Worm (Caenorhabditis elegans) whole organism, L4 larva: ENCODE results near the gene tnc-2.
"Not testable (repeated sequence)": the region's sequence is repeated elsewhere in the genome, so short reads cannot be mapped to it uniquely, and the experiment has no call there.

Source experiments
- D1046.2 ChIP-seq: fragments of 200-800 bp; sonication (Bioruptor generic); IDR thresholded peaks from 2 replicates; pipeline ENCODE4 v1.3.6; 2022; ENCODE audit warnings: missing genetic modification characterization, missing compliant biosample characterization
- F44E2.7 ChIP-seq: fragments of 200-800 bp; sonication (Bioruptor generic); IDR thresholded peaks from 2 replicates; pipeline ENCODE4 v2.1.2; 2022; ENCODE audit warnings: missing genetic modification characterization, missing compliant biosample characterization
- F49E8.2 ChIP-seq: sonication (generic microtip); optimal IDR thresholded peaks from 2 replicates; lab custom pipeline; 2016; ENCODE audit warnings: missing compliant biosample characterization, mild to moderate bottlenecking, missing genetic modification characterization, borderline replicate concordance
- T20F7.1 ChIP-seq: fragments of 200-800 bp; sonication (Bioruptor generic); optimal IDR thresholded peaks from 2 replicates; lab custom pipeline; 2018; ENCODE audit warnings: mild to moderate bottlenecking, missing genetic modification characterization, missing compliant biosample characterization
- T26A8.4 ChIP-seq: fragments of 200-800 bp; sonication (Bioruptor generic); IDR thresholded peaks from 2 replicates; pipeline ENCODE4 v1.3.6; 2022; ENCODE audit warnings: missing genetic modification characterization, missing compliant biosample characterization
- Y105C5A.15 ChIP-seq: fragments of 200-800 bp; sonication (Bioruptor generic); IDR thresholded peaks from 2 replicates; pipeline ENCODE4 v1.3.6; 2022; ENCODE audit warnings: missing genetic modification characterization, missing compliant biosample characterization
- Y48G9A.11 ChIP-seq: fragments of 200-800 bp; sonication (Bioruptor generic); IDR thresholded peaks from 2 replicates; pipeline ENCODE4 v1.3.6; 2022; ENCODE audit warnings: missing genetic modification reagents, missing genetic modification characterization, missing compliant biosample characterization
- Y75B8A.6 ChIP-seq: fragments of 200-800 bp; sonication (Bioruptor generic); IDR thresholded peaks from 2 replicates; pipeline ENCODE4 v1.3.6; 2022; ENCODE audit warnings: missing genetic modification reagents, missing genetic modification characterization, missing compliant biosample characterization
- aha-1 ChIP-seq: fragments of 150-350 bp; peaks from one replicate; lab custom pipeline; 2014; ENCODE audit warnings: missing biosample characterization, missing genetic modification characterization
- ces-1 ChIP-seq: fragments of 150-350 bp; sonication (generic microtip); optimal IDR thresholded peaks from 4 replicates; lab custom pipeline; 2014; ENCODE audit warnings: missing biosample characterization, missing genetic modification reagents, missing genetic modification characterization
- cey-2 ChIP-seq: sonication (generic microtip); optimal IDR thresholded peaks from 3 replicates; lab custom pipeline; 2017; ENCODE audit warnings: missing genetic modification characterization, mild to moderate bottlenecking, missing compliant biosample characterization, antibody characterized with exemption, borderline replicate concordance; ENCODE audit not compliant: insufficient read depth
- daf-16 ChIP-seq, 3 experiments: sonication (generic microtip); optimal IDR thresholded peaks; 2 replicates each; lab custom pipeline; 2016 to 2017; ENCODE audit warnings: missing genetic modification characterization in 3 of 3, missing genetic modification reagents in 3 of 3, mild to moderate bottlenecking in 2 of 3, missing compliant biosample characterization in 2 of 3, missing biosample characterization in 1 of 3, moderate library complexity in 1 of 3
- dmd-6 ChIP-seq: fragments of 200-800 bp; sonication (Bioruptor generic); IDR thresholded peaks from 2 replicates; pipeline ENCODE4 v1.3.6; 2022; ENCODE audit warnings: missing genetic modification reagents, missing genetic modification characterization, missing compliant biosample characterization
- dmd-8 ChIP-seq: fragments of 200-800 bp; sonication (Bioruptor generic); IDR thresholded peaks from 2 replicates; pipeline ENCODE4 v1.3.6; 2022; ENCODE audit warnings: missing genetic modification characterization, missing compliant biosample characterization
- dmd-9 ChIP-seq: fragments of 200-800 bp; sonication (Bioruptor generic); IDR thresholded peaks from 2 replicates; pipeline ENCODE4 v1.3.6; 2022; ENCODE audit warnings: missing genetic modification reagents, missing genetic modification characterization, missing compliant biosample characterization
- dve-1 ChIP-seq: sonication (generic microtip); optimal IDR thresholded peaks from 2 replicates; lab custom pipeline; 2017; ENCODE audit warnings: antibody characterized with exemption, mild to moderate bottlenecking, missing genetic modification characterization, missing compliant biosample characterization; ENCODE audit not compliant: insufficient read depth
- fkh-10 ChIP-seq: fragments of 150-350 bp; optimal IDR thresholded peaks from 2 replicates; lab custom pipeline; 2014; ENCODE audit warnings: missing biosample characterization, missing genetic modification reagents, missing genetic modification characterization
- hlh-11 ChIP-seq: fragments of 200-800 bp; sonication (Bioruptor generic); optimal IDR thresholded peaks from 2 replicates; lab custom pipeline; 2018; ENCODE audit warnings: mild to moderate bottlenecking, missing genetic modification characterization, missing compliant biosample characterization
- hlh-30 ChIP-seq: sonication (generic microtip); optimal IDR thresholded peaks from 2 replicates; lab custom pipeline; 2017; ENCODE audit warnings: antibody characterized with exemption, mild to moderate bottlenecking, missing genetic modification characterization, missing compliant biosample characterization; ENCODE audit not compliant: insufficient read depth
- lin-13 ChIP-seq: fragments of 150-350 bp; optimal IDR thresholded peaks from 2 replicates; lab custom pipeline; 2014; ENCODE audit warnings: missing biosample characterization, missing genetic modification reagents, missing genetic modification characterization
- lin-39 ChIP-seq: fragments of 150-350 bp; optimal IDR thresholded peaks from 2 replicates; lab custom pipeline; 2014; ENCODE audit warnings: missing biosample characterization, missing genetic modification reagents, missing genetic modification characterization
- lsy-2 ChIP-seq, 2 experiments: fragments of 150-350 bp in 1 of 2; sonication (generic microtip) in 1 of 2; optimal IDR thresholded peaks; 2 replicates each; lab custom pipeline; 2014 to 2017; ENCODE audit warnings: missing biosample characterization in 2 of 2, missing genetic modification characterization in 2 of 2
- madf-9 ChIP-seq: fragments of 200-800 bp; sonication (Bioruptor generic); conservative IDR thresholded peaks from 2 replicates; pipeline ENCODE4 v1.3.6; 2022; ENCODE audit warnings: missing genetic modification reagents, missing genetic modification characterization, missing compliant biosample characterization
- mdl-1 ChIP-seq, 2 experiments: fragments of 150-350 bp in 1 of 2; sonication (generic microtip) in 1 of 2; optimal IDR thresholded peaks; 2 replicates each; lab custom pipeline; 2014 to 2017; ENCODE audit warnings: missing biosample characterization in 2 of 2, missing genetic modification characterization in 2 of 2
- mxl-3 ChIP-seq: fragments of 200-800 bp; sonication (Bioruptor generic); optimal IDR thresholded peaks from 2 replicates; lab custom pipeline; 2018; ENCODE audit warnings: mild to moderate bottlenecking, missing genetic modification characterization, missing compliant biosample characterization
- nhr-10 ChIP-seq: fragments of 150-350 bp; optimal IDR thresholded peaks from 2 replicates; lab custom pipeline; 2014; ENCODE audit warnings: missing biosample characterization, missing genetic modification characterization
- nhr-11 ChIP-seq: fragments of 150-350 bp; optimal IDR thresholded peaks from 2 replicates; lab custom pipeline; 2014; ENCODE audit warnings: missing biosample characterization, missing genetic modification characterization
- nhr-28 ChIP-seq: fragments of 150-350 bp; optimal IDR thresholded peaks from 2 replicates; lab custom pipeline; 2014; ENCODE audit warnings: missing biosample characterization, missing genetic modification characterization
- nhr-48 ChIP-seq: sonication (generic microtip); optimal IDR thresholded peaks from 2 replicates; lab custom pipeline; 2016; ENCODE audit warnings: mild to moderate bottlenecking, missing genetic modification characterization, missing compliant biosample characterization
- nhr-77 ChIP-seq: fragments of 150-350 bp; optimal IDR thresholded peaks from 2 replicates; lab custom pipeline; 2014; ENCODE audit warnings: missing biosample characterization, missing genetic modification characterization
- pqm-1 ChIP-seq: sonication (generic microtip); optimal IDR thresholded peaks from 2 replicates; lab custom pipeline; 2017; ENCODE audit warnings: missing biosample characterization, missing genetic modification characterization
- snpc-4 ChIP-seq: fragments of 150-350 bp; optimal IDR thresholded peaks from 2 replicates; lab custom pipeline; 2014; ENCODE audit warnings: missing biosample characterization, missing genetic modification characterization
- tra-1 ChIP-seq: fragments of 200-800 bp; sonication (Bioruptor generic); IDR thresholded peaks from 2 replicates; pipeline ENCODE4 v1.3.6; 2022; ENCODE audit warnings: missing genetic modification reagents, missing genetic modification characterization, missing compliant biosample characterization
- unc-62 ChIP-seq, 3 experiments: fragments of 150-350 bp in 1 of 3; sonication (generic microtip); optimal IDR thresholded peaks in 2 of 3; peaks in 1 of 3; 1 replicate in 1 of 3; 2 replicates in 2 of 3; lab custom pipeline; 2014 to 2017; ENCODE audit warnings: missing biosample characterization in 3 of 3, missing genetic modification characterization in 3 of 3, missing genetic modification reagents in 3 of 3, missing genotype in 1 of 3
- vab-7 ChIP-seq: fragments of 200-800 bp; sonication (Bioruptor generic); IDR thresholded peaks from 2 replicates; pipeline ENCODE4 v1.3.6; 2022; ENCODE audit warnings: missing genetic modification reagents, missing genetic modification characterization, missing compliant biosample characterization
- zfp-2 ChIP-seq: sonication (generic microtip); optimal IDR thresholded peaks from 2 replicates; lab custom pipeline; 2016; ENCODE audit warnings: mild to moderate bottlenecking, missing genetic modification characterization, missing compliant biosample characterization
- zfp-3 ChIP-seq: fragments of 200-800 bp; sonication (Bioruptor generic); conservative IDR thresholded peaks from 2 replicates; pipeline ENCODE4 v1.3.6; 2022; ENCODE audit warnings: missing genetic modification reagents, missing genetic modification characterization, missing compliant biosample characterization
- ztf-11 ChIP-seq: fragments of 150-350 bp; optimal IDR thresholded peaks from 2 replicates; lab custom pipeline; 2014; ENCODE audit warnings: missing biosample characterization, missing genetic modification characterization

Gene tnc-2

DNA sequence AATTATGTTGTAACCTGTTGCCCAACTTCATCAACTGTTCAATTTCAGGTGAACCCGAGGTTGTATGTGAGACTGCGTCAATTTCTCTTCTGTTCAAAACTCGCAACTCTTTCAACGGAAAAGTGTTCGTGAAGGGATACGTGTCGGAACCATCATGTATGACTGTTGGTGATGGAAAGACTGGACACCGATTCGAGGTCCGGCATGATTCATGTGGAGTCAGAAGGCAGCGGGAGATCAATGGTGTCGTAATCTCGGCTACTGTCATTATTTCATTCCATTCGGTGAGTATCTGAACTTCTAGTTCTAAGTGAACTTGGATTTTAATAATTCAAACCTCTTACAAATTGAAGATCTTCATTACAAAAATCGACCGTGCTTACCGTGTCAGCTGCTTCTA lies 28.8 kb upstream of the tnc-2 start:
- TF ChIP-seq aha-1 (tag; lab: Kevin White, UChicago) (peak; percentile 94), ces-1 (GFP tag; lab: Kevin White, UChicago) (no peak)

DNA sequence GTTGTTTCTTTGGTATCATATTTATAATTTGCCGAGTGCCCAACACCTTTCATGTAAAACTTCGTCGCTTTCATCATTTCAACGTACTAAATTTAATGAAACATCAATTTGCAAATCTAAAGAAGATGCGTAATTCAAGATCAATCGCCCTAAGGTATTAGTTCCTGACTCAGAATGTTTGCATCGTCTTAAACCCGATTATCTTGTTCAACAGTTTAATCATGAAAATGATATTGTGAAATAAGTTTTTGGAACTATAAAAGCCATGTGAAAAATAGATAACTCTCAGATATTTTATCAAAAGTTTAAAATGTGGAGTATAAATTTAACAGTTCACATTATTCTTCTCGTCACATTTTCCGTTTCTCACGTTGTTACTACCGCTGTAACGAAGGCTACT lies 26.7 kb upstream of the tnc-2 start, which contains the start of gene E04D5.4:
E04D5.4 (plus strand) TSS at position 301 of the 400 bp plus-strand sequence.
- no peak for TF ChIP-seq zfp-2 (tag; lab: Kevin White, UChicago)
- TF ChIP-seq T26A8.4 (GFP tag; lab: Robert Waterston, UW): no peak
- TF ChIP-seq cey-2: no peak
- TF ChIP-seq F49E8.2 (tag; lab: Kevin White, UChicago): no peak
- TF ChIP-seq unc-62 (GFP tag; optimal IDR thresholded peaks at IDR 0.05 in 1 of 2; lab: Kevin White, UChicago): no peak
- no peak for TF ChIP-seq unc-62 (tag; optimal IDR thresholded peaks at IDR 0.05; lab: Kevin White, UChicago)
- no peak for TF ChIP-seq D1046.2 (GFP tag; lab: Robert Waterston, UW)
- no peak for TF ChIP-seq Y105C5A.15 (GFP tag; lab: Robert Waterston, UW)
- TF ChIP-seq snpc-4 (tag; lab: Kevin White, UChicago): no peak
- TF ChIP-seq lin-39 (tag; lab: Kevin White, UChicago): no peak
- no peak for TF ChIP-seq F44E2.7 (GFP tag; lab: Robert Waterston, UW)

DNA sequence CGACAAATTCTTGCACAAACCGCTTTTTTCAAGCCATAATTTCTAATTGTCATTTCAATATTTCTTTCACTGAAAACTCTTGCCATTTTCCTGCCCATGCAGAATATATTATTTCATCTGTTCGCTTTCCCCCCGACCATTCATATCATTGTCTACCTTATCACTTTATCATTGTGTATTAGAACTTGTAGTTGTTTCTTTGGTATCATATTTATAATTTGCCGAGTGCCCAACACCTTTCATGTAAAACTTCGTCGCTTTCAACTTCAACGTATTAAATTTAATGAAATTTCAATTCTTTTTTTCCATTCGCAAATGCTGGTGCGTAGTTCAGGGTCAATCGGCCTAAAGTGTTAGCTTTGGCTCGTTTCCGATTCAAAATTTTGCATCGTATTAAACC lies 23.8 kb upstream of the tnc-2 start, which contains the start of gene ZK673.1:
ZK673.1 (plus strand) TSS at position 301 of the 400 bp plus-strand sequence.
- peak in 1 of 2 experiments; percentile 56 for TF ChIP-seq unc-62 (GFP tag; optimal IDR thresholded peaks at IDR 0.05 in 1 of 2; lab: Kevin White, UChicago)
- not testable (repeated sequence) for TF ChIP-seq unc-62 (tag; optimal IDR thresholded peaks at IDR 0.05; lab: Kevin White, UChicago)
- TF ChIP-seq, all 104 proteins: peak for 1; not testable (repeated sequence) for 103

DNA sequence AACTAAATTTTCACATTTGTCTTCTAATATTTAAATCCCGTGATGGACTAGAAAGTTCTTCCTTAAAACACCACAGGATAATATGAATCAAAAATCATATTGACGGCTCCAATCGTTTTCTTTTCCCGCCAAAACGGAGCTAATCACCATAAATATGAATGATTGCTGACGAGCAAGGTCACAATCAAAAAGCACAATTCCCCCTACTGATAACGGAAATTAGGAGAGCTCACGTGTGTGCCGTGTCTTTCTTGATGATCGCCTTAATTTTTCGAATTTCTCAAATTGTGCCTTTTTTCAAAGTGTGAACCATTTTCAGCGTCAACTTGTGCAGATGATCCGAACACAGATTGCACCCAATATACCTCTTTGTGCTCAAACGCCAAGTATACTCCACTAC lies 22.8 kb upstream of the tnc-2 start:
- TF ChIP-seq nhr-28 (tag; lab: Kevin White, UChicago) (peak; percentile 62), dve-1 (peak; percentile 51), pqm-1 (tag; lab: Kevin White, UChicago) (peak; percentile 42), hlh-11 (tag; lab: Kevin White, UChicago) (peak; percentile 56), tra-1 (GFP tag; lab: Robert Waterston, UW) (no peak), nhr-48 (tag; lab: Kevin White, UChicago) (no peak), daf-16 (GFP tag; optimal IDR thresholded peaks at IDR 0.05; lab: Kevin White, UChicago) (no peak), daf-16 (tag; optimal IDR thresholded peaks at IDR 0.05; lab: Kevin White, UChicago) (peak; percentile 46), fkh-10 (GFP tag; lab: Kevin White, UChicago) (no peak), madf-9 (GFP tag; lab: Robert Waterston, UW) (no peak), dmd-9 (GFP tag; lab: Robert Waterston, UW) (no peak), zfp-3 (no peak), nhr-77 (tag; lab: Kevin White, UChicago) (peak; percentile 18), dmd-6 (peak; percentile 83), ztf-11 (tag; lab: Kevin White, UChicago) (no peak), Y105C5A.15 (GFP tag; lab: Robert Waterston, UW) (no peak), hlh-30 (tag; lab: Kevin White, UChicago) (peak; percentile 58), cey-2 (no peak), mxl-3 (GFP tag; lab: Kevin White, UChicago) (peak; percentile 23), mdl-1 (tag; optimal IDR thresholded peaks at IDR 0.05; lab: Kevin White, UChicago) (peak in 1 of 2 experiments; percentile 19)

DNA sequence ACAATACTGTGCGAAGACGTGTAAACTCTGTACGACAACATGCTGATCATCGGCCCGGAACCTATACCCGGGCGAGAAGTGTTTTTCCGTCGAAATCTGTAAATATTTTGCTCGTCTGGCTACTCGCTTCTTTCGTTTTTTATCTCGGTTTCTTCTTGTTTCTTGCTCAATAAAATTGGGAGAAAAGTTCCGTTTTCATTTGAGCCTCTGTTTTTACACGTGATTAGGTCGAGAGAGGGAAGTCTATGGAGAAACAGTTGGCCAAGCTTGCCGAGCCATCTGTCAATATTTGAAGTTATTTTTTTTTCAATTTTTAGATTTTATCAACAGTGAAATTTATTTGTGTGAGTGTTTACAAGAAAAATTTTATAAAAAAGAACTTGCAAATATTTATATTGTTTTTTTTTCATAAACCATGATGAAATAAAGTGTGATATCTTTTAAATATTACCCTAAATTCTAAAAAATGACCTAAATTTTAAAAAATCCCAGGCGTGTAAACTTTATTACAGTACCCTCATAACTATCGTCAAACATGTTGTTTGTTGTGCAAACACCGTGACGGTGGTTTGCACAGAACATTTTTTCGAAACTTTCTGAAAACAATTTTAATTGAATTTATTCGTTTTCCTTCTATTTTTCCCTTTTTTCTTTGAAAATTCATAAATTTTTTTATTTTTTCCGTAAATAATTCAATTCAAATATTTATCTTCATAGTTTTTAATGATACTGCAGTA lies 21.5 kb upstream of the tnc-2 start:
- TF ChIP-seq hlh-30 (tag; lab: Kevin White, UChicago) (peak; percentile 23), lin-13 (GFP tag; lab: Kevin White, UChicago) (no peak), nhr-10 (tag; lab: Kevin White, UChicago) (no peak), daf-16 (GFP tag; optimal IDR thresholded peaks at IDR 0.05; lab: Kevin White, UChicago) (peak in 1 of 2 experiments; percentile 97), daf-16 (tag; optimal IDR thresholded peaks at IDR 0.05; lab: Kevin White, UChicago) (peak; percentile 1), nhr-11 (no peak), aha-1 (tag; lab: Kevin White, UChicago) (peak; percentile 71), dmd-8 (GFP tag; lab: Robert Waterston, UW) (no peak), T20F7.1 (GFP tag; lab: Kevin White, UChicago) (peak; percentile 36), vab-7 (GFP tag; lab: Robert Waterston, UW) (no peak), mdl-1 (tag; optimal IDR thresholded peaks at IDR 0.05; lab: Kevin White, UChicago) (no peak), lsy-2 (tag; optimal IDR thresholded peaks at IDR 0.05; lab: Kevin White, UChicago) (peak in 1 of 2 experiments; percentile 80), hlh-11 (tag; lab: Kevin White, UChicago) (peak; percentile 35), Y48G9A.11 (GFP tag; lab: Robert Waterston, UW) (no peak), Y75B8A.6 (GFP tag; lab: Robert Waterston, UW) (no peak)
